Fruit fly (Drosophila melanogaster) whole organism, wandering third instar larva: Measurements from ENCODE around the gene Sulf1.

Experiments
- Abd-B ChIP-seq: fragments of >200 bp; optimal IDR thresholded peaks from 2 replicates; lab custom pipeline; 2017; ENCODE audit warnings: missing biosample characterization, missing genetic modification characterization
- CG32264 ChIP-seq: fragments of 200-800 bp; sonication (Bioruptor generic); optimal IDR thresholded peaks from 2 replicates; lab custom pipeline; 2016; ENCODE audit warnings: missing biosample characterization, missing genetic modification characterization
- CG9705 ChIP-seq: fragments of 200-800 bp; sonication (Bioruptor generic); optimal IDR thresholded peaks from 2 replicates; lab custom pipeline; 2018; ENCODE audit warnings: missing biosample characterization, mild to moderate bottlenecking, missing genetic modification characterization
- CrebA ChIP-seq: fragments of 200-800 bp; sonication (Bioruptor generic); optimal IDR thresholded peaks from 2 replicates; lab custom pipeline; 2016; ENCODE audit warnings: missing biosample characterization, mild to moderate bottlenecking, missing genetic modification characterization, borderline replicate concordance
- Dfd ChIP-seq: fragments of >200 bp; optimal IDR thresholded peaks from 2 replicates; lab custom pipeline; 2017; ENCODE audit warnings: missing biosample characterization, missing genetic modification characterization
- Dif ChIP-seq: fragments of 200-275, 200-300 bp; sonication (Bioruptor generic); optimal IDR thresholded peaks from 2 replicates; lab custom pipeline; 2018; ENCODE audit warnings: missing biosample characterization, missing genetic modification characterization; ENCODE audit not compliant: partially characterized antibody
- GATAd ChIP-seq: sonication (Bioruptor generic); optimal IDR thresholded peaks from 2 replicates; lab custom pipeline; 2016; ENCODE audit warnings: missing biosample characterization, missing genetic modification characterization
- HLH106 ChIP-seq: fragments of 200-800 bp; optimal IDR thresholded peaks from 3 replicates; lab custom pipeline; 2019; ENCODE audit warnings: missing biosample characterization, mild to moderate bottlenecking, missing genetic modification characterization, moderate library complexity
- Hnf4 ChIP-seq: fragments of 200-800 bp; sonication (Bioruptor generic); optimal IDR thresholded peaks from 2 replicates; lab custom pipeline; 2016; ENCODE audit warnings: missing biosample characterization, mild to moderate bottlenecking, missing genetic modification characterization
- Hr78 ChIP-seq: fragments of >200 bp; optimal IDR thresholded peaks from 2 replicates; lab custom pipeline; 2017; ENCODE audit warnings: missing biosample characterization, missing genetic modification characterization
- Hr83 ChIP-seq: fragments of 200-300 bp; sonication (Bioruptor generic); optimal IDR thresholded peaks from 2 replicates; lab custom pipeline; 2016; ENCODE audit warnings: missing biosample characterization, mild to moderate bottlenecking, missing genetic modification characterization, moderate library complexity; ENCODE audit not compliant: poor library complexity, severe bottlenecking
- Jra ChIP-seq: sonication (Bioruptor generic); optimal IDR thresholded peaks from 2 replicates; lab custom pipeline; 2016; ENCODE audit warnings: missing biosample characterization, missing genetic modification characterization
- Mio ChIP-seq: sonication (Bioruptor generic); optimal IDR thresholded peaks from 2 replicates; lab custom pipeline; 2016; ENCODE audit warnings: missing biosample characterization, missing genetic modification characterization
- Myc ChIP-seq: fragments of >200 bp; optimal IDR thresholded peaks from 2 replicates; lab custom pipeline; 2017
- N ChIP-seq: fragments of >200 bp; optimal IDR thresholded peaks from 2 replicates; lab custom pipeline; 2018; ENCODE audit warnings: missing biosample characterization, missing external identifiers, missing genetic modification characterization
- OdsH ChIP-seq: fragments of 200-800 bp; sonication (Bioruptor generic); optimal IDR thresholded peaks from 2 replicates; lab custom pipeline; 2016; ENCODE audit warnings: missing biosample characterization, mild to moderate bottlenecking, missing genetic modification characterization
- Rel ChIP-seq, 2 experiments: fragments of 200-800 bp; sonication (Bioruptor generic) in 1 of 2; optimal IDR thresholded peaks; 2 replicates in 1 of 2; 3 replicates in 1 of 2; lab custom pipeline; 2016 to 2019; ENCODE audit warnings: mild to moderate bottlenecking in 2 of 2, missing biosample characterization in 2 of 2, missing genetic modification characterization in 2 of 2, moderate library complexity in 1 of 2
- Sp1 ChIP-seq: fragments of 200-800 bp; sonication (Bioruptor generic); optimal IDR thresholded peaks from 3 replicates; lab custom pipeline; 2019; ENCODE audit warnings: missing biosample characterization, mild to moderate bottlenecking, missing genetic modification characterization, moderate library complexity
- Vsx2 ChIP-seq: fragments of 200-300, 225-300 bp; sonication (Bioruptor generic); optimal IDR thresholded peaks from 2 replicates; lab custom pipeline; 2018; ENCODE audit warnings: missing biosample characterization, missing genetic modification characterization; ENCODE audit not compliant: partially characterized antibody
- br ChIP-seq: fragments of 200-800 bp; sonication (Bioruptor generic); optimal IDR thresholded peaks from 2 replicates; lab custom pipeline; 2016; ENCODE audit warnings: missing biosample characterization, missing genetic modification characterization
- brk ChIP-seq: fragments of 200-800 bp; sonication (Bioruptor generic); optimal IDR thresholded peaks from 2 replicates; lab custom pipeline; 2016; ENCODE audit warnings: missing biosample characterization, mild to moderate bottlenecking, missing genetic modification characterization
- dl ChIP-seq, 2 experiments: fragments of 175-275, 200-275 bp in 1 of 2; fragments of 200-275 bp in 1 of 2; sonication (Bioruptor generic); optimal IDR thresholded peaks; lab custom pipeline; 2018; ENCODE audit warnings: mild to moderate bottlenecking in 2 of 2, missing biosample characterization in 2 of 2, missing genetic modification characterization in 2 of 2, moderate library complexity in 2 of 2; ENCODE audit not compliant: partially characterized antibody in 2 of 2, insufficient read depth in 1 of 2
- dmrt93B ChIP-seq: fragments of 200-800 bp; sonication (Bioruptor generic); optimal IDR thresholded peaks from 2 replicates; lab custom pipeline; 2018; ENCODE audit warnings: missing biosample characterization, mild to moderate bottlenecking, missing genetic modification characterization
- dsf ChIP-seq: sonication (Bioruptor generic); optimal IDR thresholded peaks from 2 replicates; lab custom pipeline; 2016; ENCODE audit warnings: missing biosample characterization, missing genetic modification characterization, borderline replicate concordance
- ey ChIP-seq: fragments of 200-800 bp; sonication (Bioruptor generic); optimal IDR thresholded peaks from 2 replicates; lab custom pipeline; 2016; ENCODE audit warnings: missing biosample characterization, missing genetic modification characterization
- foxo ChIP-seq, 2 experiments: fragments of 200-800 bp; sonication (Bioruptor generic); optimal IDR thresholded peaks; 2 replicates in 1 of 2; 3 replicates in 1 of 2; lab custom pipeline; 2016 to 2017; ENCODE audit warnings: missing biosample characterization in 2 of 2, missing genetic modification characterization in 2 of 2
- fru ChIP-seq: fragments of 200-800 bp; sonication (Bioruptor generic); optimal IDR thresholded peaks from 3 replicates; lab custom pipeline; 2016; ENCODE audit warnings: missing biosample characterization, mild to moderate bottlenecking, missing genetic modification characterization
- h ChIP-seq: fragments of 200-800 bp; sonication (Bioruptor generic); optimal IDR thresholded peaks from 3 replicates; lab custom pipeline; 2016; ENCODE audit warnings: missing biosample characterization, mild to moderate bottlenecking, missing genetic modification characterization
- jim ChIP-seq: fragments of 175-275, 200-325 bp; sonication (Bioruptor generic); optimal IDR thresholded peaks from 2 replicates; lab custom pipeline; 2016; ENCODE audit warnings: missing biosample characterization, mild to moderate bottlenecking, missing genetic modification characterization
- lola ChIP-seq: fragments of >200 bp; optimal IDR thresholded peaks from 2 replicates; lab custom pipeline; 2017; ENCODE audit warnings: missing biosample characterization, missing genetic modification characterization
- pan ChIP-seq: fragments of >200 bp; optimal IDR thresholded peaks from 2 replicates; lab custom pipeline; 2017
- psq ChIP-seq: fragments of 200-800 bp; sonication (Bioruptor generic); optimal IDR thresholded peaks from 3 replicates; lab custom pipeline; 2017; ENCODE audit warnings: missing biosample characterization, mild to moderate bottlenecking, missing genetic modification characterization, moderate library complexity
- rgr ChIP-seq: fragments of 200-800 bp; sonication (Bioruptor generic); optimal IDR thresholded peaks from 3 replicates; lab custom pipeline; 2016; ENCODE audit warnings: missing biosample characterization, mild to moderate bottlenecking, missing genetic modification characterization
- sage ChIP-seq: fragments of 200-800 bp; sonication (Bioruptor generic); optimal IDR thresholded peaks from 2 replicates; lab custom pipeline; 2016; ENCODE audit warnings: missing biosample characterization, mild to moderate bottlenecking, missing genetic modification characterization
- sv ChIP-seq: fragments of 200-800 bp; sonication (Bioruptor generic); optimal IDR thresholded peaks from 3 replicates; lab custom pipeline; 2016; ENCODE audit warnings: missing biosample characterization, missing genetic modification characterization
- tai ChIP-seq: sonication (Bioruptor generic); optimal IDR thresholded peaks from 2 replicates; lab custom pipeline; 2016; ENCODE audit warnings: missing biosample characterization, missing genetic modification characterization
- usp ChIP-seq: fragments of >200 bp; optimal IDR thresholded peaks from 2 replicates; lab custom pipeline; 2017; ENCODE audit warnings: missing biosample characterization, missing genetic modification characterization
- woc ChIP-seq: sonication (Bioruptor generic); optimal IDR thresholded peaks from 2 replicates; lab custom pipeline; 2016; ENCODE audit warnings: missing biosample characterization, mild to moderate bottlenecking, missing genetic modification characterization

Gene Sulf1

DNA sequence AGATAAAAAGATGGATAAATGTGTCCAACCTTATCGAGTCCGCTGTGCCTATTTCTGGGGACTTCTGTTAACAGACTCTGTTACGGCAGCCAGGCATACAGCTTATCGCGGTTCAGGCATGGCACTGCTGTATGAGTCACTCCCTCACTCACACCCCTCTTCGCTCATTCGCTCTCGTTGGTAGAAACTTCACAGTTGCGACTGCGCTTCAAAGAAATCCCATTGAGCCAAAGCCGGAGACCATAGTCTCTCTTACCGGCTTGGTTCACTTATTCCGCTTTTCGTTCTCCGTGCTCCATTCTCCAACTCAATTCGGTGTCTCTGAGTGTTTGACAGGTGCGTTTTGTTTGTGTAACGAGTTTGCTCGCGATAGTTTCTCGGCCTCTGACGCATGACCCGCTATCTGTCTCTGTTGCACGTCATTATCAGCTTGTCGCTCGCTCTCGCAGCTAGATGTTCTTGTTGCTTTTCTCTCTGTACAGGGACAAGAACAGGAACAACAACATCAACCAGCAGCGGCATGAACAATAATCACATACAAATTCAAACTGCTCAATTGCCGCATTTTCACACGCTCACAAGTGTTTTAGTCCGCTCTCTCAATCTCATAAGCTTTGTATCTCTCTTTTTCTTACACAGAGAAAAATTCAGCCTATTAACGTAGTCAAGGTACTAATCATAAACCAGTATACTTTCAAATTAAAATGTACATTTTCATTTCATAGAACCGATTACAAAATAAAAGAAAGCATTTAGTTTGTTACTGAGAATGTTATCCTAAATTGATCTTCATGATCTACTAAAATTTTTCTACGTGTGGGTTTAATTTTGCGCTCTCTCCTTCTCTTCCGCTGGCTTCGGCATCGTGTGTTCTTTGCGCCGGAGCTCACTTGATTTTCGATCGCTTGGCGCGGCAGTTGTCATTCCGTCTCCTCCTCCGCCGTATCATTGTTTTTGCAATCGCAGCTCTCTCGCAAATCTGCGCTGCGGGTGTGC lies 59.1 kb downstream of the Sulf1 start:
- peak; percentile 98 for TF ChIP-seq dsf (GFP tag; lab: Kevin White, UChicago)
- TF ChIP-seq tai: peak; percentile 99
- TF ChIP-seq Hr83: peak; percentile 61
- TF ChIP-seq Myc: no peak
- TF ChIP-seq dl (GFP tag; optimal IDR thresholded peaks at IDR 0.05; lab: Kevin White, UChicago; ENCODE audit: insufficient read depth in 1 of 2, partially characterized antibody in 2 of 2): peak; percentile 48 to 68
- TF ChIP-seq GATAd (GFP tag; lab: Kevin White, UChicago): peak; percentile 97
- peak; percentile 100 for TF ChIP-seq h
- TF ChIP-seq Hr78 (GFP tag; lab: Kevin White, UChicago): no peak
- peak; percentile 100 for TF ChIP-seq OdsH (GFP tag; lab: Kevin White, UChicago)
- TF ChIP-seq jim (GFP tag; lab: Kevin White, UChicago): peak; percentile 20
- peak; percentile 99 for TF ChIP-seq brk
- peak; percentile 98 for TF ChIP-seq CG9705 (GFP tag; lab: Kevin White, UChicago)
- TF ChIP-seq ey: peak; percentile 100
- peak; percentile 99 for TF ChIP-seq Hnf4 (GFP tag; lab: Kevin White, UChicago)
- peak; percentile 84 for TF ChIP-seq Dif
- peak; percentile 99 for TF ChIP-seq HLH106 (tag; lab: Kevin White, UChicago)
- peak; percentile 95 for TF ChIP-seq CrebA (GFP tag; lab: Kevin White, UChicago)
- TF ChIP-seq br (GFP tag; lab: Kevin White, UChicago): peak; percentile 100
- peak; percentile 98 to 99 for TF ChIP-seq foxo (GFP tag; optimal IDR thresholded peaks at IDR 0.05; lab: Kevin White, UChicago)
- peak; percentile 99 for TF ChIP-seq woc (GFP tag; lab: Kevin White, UChicago)
- TF ChIP-seq Jra (GFP tag; lab: Kevin White, UChicago): peak; percentile 99
- peak; percentile 99 for TF ChIP-seq fru (GFP tag; lab: Kevin White, UChicago)
- TF ChIP-seq CG32264 (GFP tag; lab: Kevin White, UChicago): peak; percentile 99
- TF ChIP-seq rgr (GFP tag; lab: Kevin White, UChicago): peak; percentile 100
- TF ChIP-seq Rel (GFP tag; optimal IDR thresholded peaks at IDR 0.05; lab: Kevin White, UChicago): peak; percentile 96
- TF ChIP-seq Rel (tag; optimal IDR thresholded peaks at IDR 0.05; lab: Kevin White, UChicago): peak; percentile 93
- no peak for TF ChIP-seq Abd-B
- TF ChIP-seq psq: peak; percentile 100
- TF ChIP-seq usp (GFP tag; lab: Kevin White, UChicago): no peak
- TF ChIP-seq sv: peak; percentile 99
- TF ChIP-seq dmrt93B (GFP tag; lab: Kevin White, UChicago): peak; percentile 99
- TF ChIP-seq Sp1 (GFP tag; lab: Kevin White, UChicago): peak; percentile 100
- no peak for TF ChIP-seq lola
- TF ChIP-seq sage: peak; percentile 98
- peak; percentile 58 for TF ChIP-seq Vsx2 (GFP tag; lab: Kevin White, UChicago)
- TF ChIP-seq Mio (GFP tag; lab: Kevin White, UChicago): peak; percentile 94
- no peak for TF ChIP-seq N (GFP tag; lab: Kevin White, UChicago)
- peak; percentile 98 for TF ChIP-seq Dfd (GFP tag; lab: Kevin White, UChicago)
- TF ChIP-seq pan: no peak
- TF ChIP-seq, all 38 proteins: peak for 31

DNA sequence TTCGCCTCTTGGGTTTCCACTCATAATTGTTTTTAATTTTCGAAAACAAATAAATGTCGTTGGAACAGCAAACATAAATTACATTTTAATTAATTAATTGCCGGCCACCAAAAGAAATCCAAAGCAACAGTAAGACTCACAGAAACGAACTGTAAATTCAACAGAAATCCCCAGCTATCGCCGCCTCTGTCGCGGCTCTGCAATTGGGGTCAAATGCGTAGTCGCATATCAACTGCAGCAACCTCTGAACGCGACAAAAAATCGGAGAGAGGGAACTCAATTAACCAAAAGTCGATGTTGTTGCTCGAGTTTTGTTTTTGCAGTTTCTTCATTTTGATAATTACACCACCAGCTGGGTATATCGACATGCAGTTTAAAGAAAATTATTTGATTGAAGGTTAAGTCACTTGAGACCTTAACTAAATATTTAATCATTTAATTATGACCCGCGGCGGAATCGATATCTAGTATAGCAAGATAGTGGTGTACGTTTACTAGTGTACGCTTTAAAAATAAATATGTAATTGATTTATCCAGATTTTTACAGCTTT lies 59.9 kb downstream of the Sulf1 start:
- no peak for TF ChIP-seq usp (GFP tag; lab: Kevin White, UChicago)
- TF ChIP-seq, all 38 proteins: peak for 0
